Fruit fly (Drosophila melanogaster): ENCODE data around the gene eas.

The eas gene

DNA sequence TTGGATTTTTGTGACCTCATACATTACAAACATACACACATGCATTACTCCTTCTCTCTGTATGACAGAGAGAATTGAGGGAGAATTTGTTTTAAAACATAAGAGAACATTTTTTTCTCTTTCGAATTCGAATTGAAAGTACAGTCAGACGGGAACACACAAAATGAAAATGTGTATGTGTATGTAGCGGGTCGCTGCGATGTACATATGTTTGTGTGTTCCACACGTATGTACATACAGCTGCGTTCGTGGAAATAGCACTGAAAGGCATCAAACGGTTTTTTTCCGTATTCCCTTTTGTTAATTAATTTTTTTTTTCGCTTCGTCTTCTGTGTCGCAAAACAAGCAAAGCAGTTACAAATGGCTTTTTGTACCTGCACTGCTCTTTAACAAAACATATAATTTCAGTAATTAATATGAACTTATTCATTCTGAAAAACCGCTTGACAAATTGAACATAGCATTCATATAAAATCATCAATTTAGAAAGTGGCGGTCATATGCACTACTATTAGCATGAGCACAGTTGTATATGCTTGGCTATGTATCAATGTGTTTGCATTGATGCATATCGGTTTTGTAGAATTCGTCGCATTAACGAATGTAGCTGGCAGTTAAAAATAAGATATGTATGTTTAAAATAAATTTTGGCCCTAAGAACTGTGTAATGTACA, 54.6 kb downstream of the eas start:
- TF ChIP-seq Blimp-1 (GFP tag; optimal IDR thresholded peaks at IDR 0.05) (peak; percentile 91), CG3919 (GFP tag; optimal IDR thresholded peaks at IDR 0.05) (peak; percentile 93), CG6792 (GFP tag; optimal IDR thresholded peaks at IDR 0.05) (peak; percentile 94), Sox14 (GFP tag; optimal IDR thresholded peaks at IDR 0.05) (peak; percentile 98), CG10669 (GFP tag; optimal IDR thresholded peaks at IDR 0.05) (peak; percentile 98), fkh (GFP tag; optimal IDR thresholded peaks at IDR 0.05) (peak; percentile 95), fd59A (GFP tag; optimal IDR thresholded peaks at IDR 0.05) (peak; percentile 97), topi (GFP tag; optimal IDR thresholded peaks at IDR 0.05) (peak; percentile 98), cyc (GFP tag; optimal IDR thresholded peaks at IDR 0.05) (peak; percentile 95), achi (GFP tag; optimal IDR thresholded peaks at IDR 0.05) (peak; percentile 94), CG11762 (GFP tag; optimal IDR thresholded peaks at IDR 0.05; ENCODE audit: insufficient read depth) (peak; percentile 90), Ets21C (GFP tag; optimal IDR thresholded peaks at IDR 0.05) (peak; percentile 92), vri (GFP tag; optimal IDR thresholded peaks at IDR 0.05) (peak; percentile 91), salr (GFP tag; optimal IDR thresholded peaks at IDR 0.05) (peak; percentile 91 to 94), CG6808 (GFP tag; optimal IDR thresholded peaks at IDR 0.05) (peak; percentile 97), Eip75B (GFP tag; optimal IDR thresholded peaks at IDR 0.05) (peak; percentile 97), CG6854 (GFP tag; optimal IDR thresholded peaks at IDR 0.05) (peak; percentile 94), CG11294 (GFP tag; IDR thresholded peaks at IDR 0.05) (peak; percentile 92), esn (GFP tag; optimal IDR thresholded peaks at IDR 0.05) (peak; percentile 98), Sox15 (GFP tag; optimal IDR thresholded peaks at IDR 0.05) (peak; percentile 92), CG16779 (tag; optimal IDR thresholded peaks at IDR 0.05) (peak; percentile 95), CG6276 (GFP tag; optimal IDR thresholded peaks at IDR 0.05) (peak; percentile 98), Eip78C (GFP tag) (peak; percentile 99), Smox (GFP tag; optimal IDR thresholded peaks at IDR 0.05) (peak; percentile 96), Hr38 (GFP tag; optimal IDR thresholded peaks at IDR 0.05) (no peak), CG8632 (GFP tag; optimal IDR thresholded peaks at IDR 0.05) (peak; percentile 95), lz (GFP tag; optimal IDR thresholded peaks at IDR 0.05) (peak; percentile 97), CG1621 (tag; optimal IDR thresholded peaks at IDR 0.05) (peak; percentile 95), CG4318 (GFP tag; optimal IDR thresholded peaks at IDR 0.05) (peak; percentile 95), Ets96B (tag; optimal IDR thresholded peaks at IDR 0.05) (peak; percentile 95), OdsH (GFP tag; optimal IDR thresholded peaks at IDR 0.05) (peak; percentile 95), CG10631 (GFP tag; optimal IDR thresholded peaks at IDR 0.05) (peak; percentile 95), CG9139 (GFP tag; optimal IDR thresholded peaks at IDR 0.05) (peak; percentile 95), pdm3 (GFP tag; optimal IDR thresholded peaks at IDR 0.05) (peak; percentile 97), fd85E (GFP tag; optimal IDR thresholded peaks at IDR 0.05) (peak; percentile 81), CG6163 (GFP tag; IDR thresholded peaks at IDR 0.05) (peak; percentile 91), CG34406 (GFP tag; optimal IDR thresholded peaks at IDR 0.05) (peak; percentile 96), CG15336 (GFP tag; IDR thresholded peaks at IDR 0.05) (peak; percentile 97), spab (GFP tag; optimal IDR thresholded peaks at IDR 0.05) (peak; percentile 96), svp (GFP tag) (peak; percentile 98), Hr4 (GFP tag; optimal IDR thresholded peaks at IDR 0.05) (peak; percentile 97), ss (GFP tag; optimal IDR thresholded peaks at IDR 0.05) (peak; percentile 95 to 98), dsx (GFP tag; optimal IDR thresholded peaks at IDR 0.05; ENCODE audit: poor library complexity, severe bottlenecking) (peak; percentile 93), dac (GFP tag; optimal IDR thresholded peaks at IDR 0.05) (peak; percentile 97), net (GFP tag; optimal IDR thresholded peaks at IDR 0.05) (peak; percentile 95), eg (GFP tag; IDR thresholded peaks at IDR 0.05) (peak; percentile 94), Hr39 (GFP tag; optimal IDR thresholded peaks at IDR 0.05) (peak; percentile 96), Lpt (GFP tag; optimal IDR thresholded peaks at IDR 0.05) (peak; percentile 94), acj6 (GFP tag; optimal IDR thresholded peaks at IDR 0.05) (peak; percentile 94), CG3032 (tag; optimal IDR thresholded peaks at IDR 0.05) (peak; percentile 97), Sox102F (GFP tag; optimal IDR thresholded peaks at IDR 0.05) (peak; percentile 97)
